Worm (Caenorhabditis elegans) whole organism, L4 larva: ENCODE results near the gene fah-1.

Source experiments
- F10B5.3 ChIP-seq: sonication (generic microtip); optimal IDR thresholded peaks from 2 replicates; lab custom pipeline; 2016; ENCODE audit warnings: mild to moderate bottlenecking, missing genetic modification characterization, missing compliant biosample characterization
- F44E2.7 ChIP-seq: fragments of 200-800 bp; sonication (Bioruptor generic); IDR thresholded peaks from 2 replicates; pipeline ENCODE4 v2.1.2; 2022; ENCODE audit warnings: missing genetic modification characterization, missing compliant biosample characterization
- ZK337.2 ChIP-seq: fragments of 200-800 bp; sonication (Bioruptor generic); IDR thresholded peaks from 2 replicates; pipeline ENCODE4 v1.3.6; 2022; ENCODE audit warnings: missing genetic modification reagents, missing genetic modification characterization, missing compliant biosample characterization
- ama-1 ChIP-seq: fragments of 150-350 bp; optimal IDR thresholded peaks from 2 replicates; lab custom pipeline; 2014; ENCODE audit warnings: inconsistent platforms, mixed read lengths
- ceh-82 ChIP-seq: sonication (generic microtip); optimal IDR thresholded peaks from 2 replicates; lab custom pipeline; 2017; ENCODE audit warnings: missing biosample characterization, missing genetic modification characterization
- ces-1 ChIP-seq: fragments of 150-350 bp; sonication (generic microtip); optimal IDR thresholded peaks from 4 replicates; lab custom pipeline; 2014; ENCODE audit warnings: missing biosample characterization, missing genetic modification reagents, missing genetic modification characterization
- duxl-1 ChIP-seq: sonication (generic microtip); optimal IDR thresholded peaks from 2 replicates; lab custom pipeline; 2016; ENCODE audit warnings: mild to moderate bottlenecking, missing genetic modification characterization, moderate library complexity, missing compliant biosample characterization; ENCODE audit not compliant: poor library complexity
- nhr-11 ChIP-seq: fragments of 150-350 bp; optimal IDR thresholded peaks from 2 replicates; lab custom pipeline; 2014; ENCODE audit warnings: missing biosample characterization, missing genetic modification characterization
- nhr-25 ChIP-seq: sonication (generic microtip); optimal IDR thresholded peaks from 2 replicates; lab custom pipeline; 2017; ENCODE audit warnings: missing genetic modification characterization, mild to moderate bottlenecking, missing compliant biosample characterization, antibody characterized with exemption, moderate library complexity, borderline replicate concordance; ENCODE audit not compliant: insufficient read depth
- nhr-28 ChIP-seq: fragments of 150-350 bp; optimal IDR thresholded peaks from 2 replicates; lab custom pipeline; 2014; ENCODE audit warnings: missing biosample characterization, missing genetic modification characterization
- nhr-42 ChIP-seq: fragments of 200-800 bp; sonication (Bioruptor generic); IDR thresholded peaks from 2 replicates; pipeline ENCODE4 v1.3.6; 2022; ENCODE audit warnings: missing genetic modification characterization, missing compliant biosample characterization
- unc-39 ChIP-seq: sonication (generic microtip); optimal IDR thresholded peaks from 2 replicates; lab custom pipeline; 2017; ENCODE audit warnings: missing biosample characterization, missing genetic modification characterization
- ztf-11 ChIP-seq: fragments of 150-350 bp; optimal IDR thresholded peaks from 2 replicates; lab custom pipeline; 2014; ENCODE audit warnings: missing biosample characterization, missing genetic modification characterization

ce11 chrX:6427147-6427546 is 21.6 kb downstream of the fah-1 start:
- TF ChIP-seq nhr-42 (GFP tag; lab: Robert Waterston, UW) (no peak), F44E2.7 (GFP tag; lab: Robert Waterston, UW) (no peak), nhr-28 (peak; percentile 95), ceh-82 (tag; lab: Kevin White, UChicago) (no peak), ZK337.2 (GFP tag; lab: Robert Waterston, UW) (no peak), F10B5.3 (tag; lab: Kevin White, UChicago) (no peak), ztf-11 (tag; lab: Kevin White, UChicago) (no peak), duxl-1 (no peak), ces-1 (GFP tag; lab: Kevin White, UChicago) (no peak), unc-39 (tag; lab: Kevin White, UChicago) (no peak), ama-1 (lab: Kevin White, UChicago) (no peak), nhr-11 (tag; lab: Kevin White, UChicago) (no peak), nhr-25 (tag; lab: Kevin White, UChicago) (no peak)
